Fruit fly (Drosophila melanogaster) whole organism, embryonic: Measurements from ENCODE around the gene Secp43.
A peak's percentile ranks its signal among the peaks of the same experiment; 100 is the strongest.

ENCODE experiments used
- Awh ChIP-seq: fragments of 200-800 bp; sonication (Bioruptor generic); IDR thresholded peaks from 2 replicates; pipeline ENCODE4, ENCODE4 v1.3.6; 2022; ENCODE audit warnings: missing biosample characterization, missing genetic modification characterization
- CG10267 ChIP-seq: fragments of 200-800 bp; sonication (Bioruptor generic); optimal IDR thresholded peaks from 2 replicates; lab custom pipeline; 2018; ENCODE audit warnings: missing biosample characterization, mild to moderate bottlenecking, missing genetic modification characterization, moderate library complexity
- CG10654 ChIP-seq: fragments of 200-800 bp; sonication (Bioruptor generic); optimal IDR thresholded peaks from 2 replicates; lab custom pipeline; 2016; ENCODE audit warnings: missing biosample characterization, missing genetic modification characterization
- CG12299 ChIP-seq: fragments of 200-800 bp; sonication (Bioruptor generic); optimal IDR thresholded peaks from 2 replicates; lab custom pipeline; 2018; ENCODE audit warnings: missing biosample characterization, mild to moderate bottlenecking, missing genetic modification characterization
- CG12769 ChIP-seq: fragments of 200-800 bp; sonication (Bioruptor generic); optimal IDR thresholded peaks from 2 replicates; lab custom pipeline; 2019; ENCODE audit warnings: missing biosample characterization, mild to moderate bottlenecking, missing genetic modification characterization, moderate library complexity
- CG13624 ChIP-seq: fragments of 200-800 bp; sonication (Bioruptor generic); optimal IDR thresholded peaks from 2 replicates; lab custom pipeline; 2016; ENCODE audit warnings: missing biosample characterization, missing genetic modification characterization
- CG13894 ChIP-seq: fragments of 200-800 bp; sonication (Bioruptor generic); optimal IDR thresholded peaks from 3 replicates; lab custom pipeline; 2018; ENCODE audit warnings: missing biosample characterization, mild to moderate bottlenecking, missing genetic modification characterization, moderate library complexity
- CG14014 ChIP-seq: fragments of 200-800 bp; sonication (Bioruptor generic); IDR thresholded peaks from 2 replicates; pipeline ENCODE4 v1.3.6; 2022; ENCODE audit warnings: missing biosample characterization, missing genetic modification characterization
- CG15479 ChIP-seq: fragments of 200-800 bp; sonication (Bioruptor generic); optimal IDR thresholded peaks from 3 replicates; lab custom pipeline; 2019; ENCODE audit warnings: missing biosample characterization, mild to moderate bottlenecking, missing genetic modification characterization, moderate library complexity
- CG16779 ChIP-seq: fragments of 200-800 bp; sonication (Bioruptor generic); IDR thresholded peaks from 2 replicates; pipeline ENCODE4 v1.3.6; 2022; ENCODE audit warnings: missing biosample characterization, missing genetic modification characterization
- CG18619 ChIP-seq: fragments of 200-800 bp; sonication (Bioruptor generic); optimal IDR thresholded peaks from 3 replicates; lab custom pipeline; 2017; ENCODE audit warnings: missing biosample characterization, mild to moderate bottlenecking, missing genetic modification characterization
- CG2678 ChIP-seq: fragments of 200-800 bp; sonication (Bioruptor generic); optimal IDR thresholded peaks from 3 replicates; lab custom pipeline; 2019; ENCODE audit warnings: missing biosample characterization, mild to moderate bottlenecking, missing genetic modification characterization, moderate library complexity
- CG3065 ChIP-seq: fragments of 200-800 bp; sonication (Bioruptor generic); optimal IDR thresholded peaks from 2 replicates; lab custom pipeline; 2016; ENCODE audit warnings: missing biosample characterization, missing genetic modification characterization
- CG31441 ChIP-seq: fragments of 200-800 bp; sonication (Bioruptor generic); IDR thresholded peaks from 2 replicates; pipeline ENCODE4 v1.3.6; 2022; ENCODE audit warnings: missing biosample characterization, missing genetic modification characterization
- CG32767 ChIP-seq: fragments of 200-800 bp; sonication (Bioruptor generic); IDR thresholded peaks from 2 replicates; pipeline ENCODE4 v1.3.6; 2022; ENCODE audit warnings: missing biosample characterization, missing genetic modification characterization
- CG4854 ChIP-seq: fragments of 200-800 bp; sonication (Bioruptor generic); optimal IDR thresholded peaks from 2 replicates; lab custom pipeline; 2016; ENCODE audit warnings: missing biosample characterization, missing genetic modification characterization, inconsistent platforms
- CG6272 ChIP-seq: fragments of 200-800 bp; sonication (Bioruptor generic); IDR thresholded peaks from 2 replicates; pipeline ENCODE4 v1.3.6; 2022; ENCODE audit warnings: missing biosample characterization, missing genetic modification characterization
- CG6689 ChIP-seq: fragments of 200-800 bp; sonication (Bioruptor generic); IDR thresholded peaks from 2 replicates; pipeline ENCODE4 v1.3.6; 2022; ENCODE audit warnings: missing biosample characterization, missing genetic modification characterization
- CG9876 ChIP-seq: fragments of 200-800 bp; sonication (Bioruptor generic); optimal IDR thresholded peaks from 2 replicates; lab custom pipeline; 2016; ENCODE audit warnings: missing biosample characterization, missing genetic modification characterization
- D19B ChIP-seq: fragments of 200-800 bp; sonication (Bioruptor generic); optimal IDR thresholded peaks from 2 replicates; lab custom pipeline; 2017; ENCODE audit warnings: missing biosample characterization, mild to moderate bottlenecking, missing genetic modification characterization
- Drgx ChIP-seq: fragments of 200-800 bp; sonication (Bioruptor generic); IDR thresholded peaks from 2 replicates; pipeline ENCODE4 v1.3.6; 2022; ENCODE audit warnings: missing biosample characterization, missing genetic modification characterization
- HLH54F ChIP-seq: fragments of 200-800 bp; sonication (Bioruptor generic); optimal IDR thresholded peaks from 3 replicates; lab custom pipeline; 2016; ENCODE audit warnings: missing biosample characterization, missing genetic modification characterization
- Hand ChIP-seq: fragments of 200-800 bp; sonication (Bioruptor generic); optimal IDR thresholded peaks from 2 replicates; lab custom pipeline; 2017; ENCODE audit warnings: mild to moderate bottlenecking, missing biosample characterization, missing genetic modification reagents, missing genetic modification characterization
- HmgZ ChIP-seq: fragments of 200-800 bp; sonication (Bioruptor generic); optimal IDR thresholded peaks from 2 replicates; lab custom pipeline; 2018; ENCODE audit warnings: missing biosample characterization, mild to moderate bottlenecking, missing genetic modification characterization
- Hsf ChIP-seq: fragments of 200-800 bp; sonication (Bioruptor generic); optimal IDR thresholded peaks from 3 replicates; lab custom pipeline; 2016; ENCODE audit warnings: missing biosample characterization, missing genetic modification characterization
- Med ChIP-seq: fragments of 200-800 bp; sonication (Bioruptor generic); peaks from one replicate; lab custom pipeline; 2016; ENCODE audit warnings: missing biosample characterization, missing genetic modification characterization, mild to moderate bottlenecking, inconsistent platforms, moderate library complexity
- Meics ChIP-seq: fragments of 200-800 bp; sonication (Bioruptor generic); optimal IDR thresholded peaks from 2 replicates; lab custom pipeline; 2017; ENCODE audit warnings: missing biosample characterization, mild to moderate bottlenecking, missing genetic modification characterization
- Oli ChIP-seq: fragments of 200-800 bp; sonication (Bioruptor generic); optimal IDR thresholded peaks from 2 replicates; lab custom pipeline; 2018; ENCODE audit warnings: missing biosample characterization, mild to moderate bottlenecking, missing genetic modification characterization, moderate library complexity
- Tbp ChIP-seq: fragments of >200 bp; optimal IDR thresholded peaks from 2 replicates; lab custom pipeline; 2018; ENCODE audit warnings: missing biosample characterization, missing genetic modification characterization
- aop ChIP-seq: fragments of 200-800 bp; sonication (Bioruptor generic); IDR thresholded peaks from 2 replicates; pipeline ENCODE4 v1.3.6; 2022; ENCODE audit warnings: missing biosample characterization, missing genetic modification characterization
- chif ChIP-seq, 2 experiments: fragments of 200-800 bp; sonication (Bioruptor generic); optimal IDR thresholded peaks; 3 replicates each; lab custom pipeline; 2016; ENCODE audit warnings: missing biosample characterization in 2 of 2, missing genetic modification characterization in 2 of 2
- cwo ChIP-seq: fragments of 200-800 bp; sonication (Bioruptor generic); optimal IDR thresholded peaks from 3 replicates; lab custom pipeline; 2017; ENCODE audit warnings: missing biosample characterization, missing genetic modification characterization, mild to moderate bottlenecking, moderate library complexity, missing genetic modification reagents
- fd3F ChIP-seq: fragments of 200-800 bp; sonication (Bioruptor generic); optimal IDR thresholded peaks from 2 replicates; lab custom pipeline; 2018; ENCODE audit warnings: missing biosample characterization, mild to moderate bottlenecking, missing genetic modification characterization, moderate library complexity
- fd96Cb ChIP-seq: fragments of 200-800 bp; sonication (Bioruptor generic); optimal IDR thresholded peaks from 2 replicates; lab custom pipeline; 2018; ENCODE audit warnings: missing biosample characterization, mild to moderate bottlenecking, missing genetic modification characterization, moderate library complexity
- gcm2 ChIP-seq: fragments of 200-800 bp; sonication (Bioruptor generic); optimal IDR thresholded peaks from 2 replicates; lab custom pipeline; 2016; ENCODE audit warnings: missing biosample characterization, missing genetic modification characterization
- gem ChIP-seq: fragments of 200-800 bp; sonication (Bioruptor generic); optimal IDR thresholded peaks from 2 replicates; lab custom pipeline; 2019; ENCODE audit warnings: missing biosample characterization, mild to moderate bottlenecking, missing genetic modification characterization, moderate library complexity
- ind ChIP-seq: fragments of 200-800 bp; sonication (Bioruptor generic); optimal IDR thresholded peaks from 3 replicates; lab custom pipeline; 2016; ENCODE audit warnings: missing biosample characterization, missing genetic modification characterization
- jumu ChIP-seq: fragments of 200-800 bp; sonication (Bioruptor generic); optimal IDR thresholded peaks from 3 replicates; lab custom pipeline; 2016; ENCODE audit warnings: missing biosample characterization, missing genetic modification characterization
- lab ChIP-seq: fragments of 200-800 bp; sonication (Bioruptor generic); optimal IDR thresholded peaks from 3 replicates; lab custom pipeline; 2017; ENCODE audit warnings: missing biosample characterization, missing genetic modification characterization, mild to moderate bottlenecking, moderate library complexity, missing genetic modification reagents
- nom ChIP-seq: fragments of 200-800 bp; sonication (Bioruptor generic); optimal IDR thresholded peaks from 2 replicates; lab custom pipeline; 2017; ENCODE audit warnings: missing biosample characterization, missing genetic modification characterization, mild to moderate bottlenecking, moderate library complexity, missing genetic modification reagents
- oc ChIP-seq: fragments of 200-800 bp; sonication (Bioruptor generic); optimal IDR thresholded peaks from 2 replicates; lab custom pipeline; 2018; ENCODE audit warnings: missing biosample characterization, mild to moderate bottlenecking, missing genetic modification characterization, moderate library complexity
- otp ChIP-seq: fragments of 200-800 bp; sonication (Bioruptor generic); IDR thresholded peaks from 3 replicates; pipeline ENCODE4, ENCODE4 v1.3.6; 2022; ENCODE audit warnings: missing biosample characterization, missing genetic modification characterization
- rib ChIP-seq: fragments of 200-800 bp; sonication (Bioruptor generic); IDR thresholded peaks from 2 replicates; pipeline ENCODE4 v1.3.6; 2022; ENCODE audit warnings: missing biosample characterization, missing genetic modification characterization
- run ChIP-seq: fragments of 200-800 bp; sonication (Bioruptor generic); optimal IDR thresholded peaks from 3 replicates; lab custom pipeline; 2018; ENCODE audit warnings: missing biosample characterization, mild to moderate bottlenecking, missing genetic modification characterization
- scrt ChIP-seq: fragments of 200-800 bp; sonication (Bioruptor generic); optimal IDR thresholded peaks from 2 replicates; lab custom pipeline; 2018; ENCODE audit warnings: missing biosample characterization, mild to moderate bottlenecking, missing genetic modification characterization, moderate library complexity
- sisA ChIP-seq: fragments of 200-800 bp; sonication (Bioruptor generic); IDR thresholded peaks from 2 replicates; pipeline ENCODE4 v1.3.6; 2022; ENCODE audit warnings: missing biosample characterization, missing genetic modification characterization
- vvl ChIP-seq: fragments of 200-800 bp; sonication (Bioruptor generic); IDR thresholded peaks from 2 replicates; pipeline ENCODE4 v1.3.6; 2022; ENCODE audit warnings: missing biosample characterization, missing genetic modification characterization
- zfh2 ChIP-seq: fragments of 200-800 bp; sonication (Bioruptor generic); optimal IDR thresholded peaks from 2 replicates; lab custom pipeline; 2016; ENCODE audit warnings: missing biosample characterization, missing genetic modification characterization

Gene Secp43

dm6 chr2L:4440881-4441737 is 13.1 kb downstream of the Secp43 start, which contains the start of gene CG15431 (continued):
- TF ChIP-seq CG4854 (GFP tag; lab: Kevin White, UChicago) (peak; percentile 41), Meics (GFP tag; lab: Kevin White, UChicago) (peak; percentile 77), cwo (GFP tag; lab: Kevin White, UChicago) (peak; percentile 49), sisA (GFP tag; lab: Robert Waterston, UW) (peak; percentile 59), rib (peak; percentile 65), lab (peak; percentile 82), CG6272 (GFP tag; lab: Robert Waterston, UW) (peak; percentile 35; the same call in 1 of the 2 replicates), HmgZ (peak; percentile 24), CG6689 (GFP tag; lab: Robert Waterston, UW) (0 out of 2 replicates have a peak, but pooled peaks have one; percentile 29), Hand (GFP tag; lab: Kevin White, UChicago) (peak; percentile 19), Awh (GFP tag; lab: Robert Waterston, UW) (no peak), D19B (GFP tag; lab: Kevin White, UChicago) (no peak), nom (GFP tag; lab: Kevin White, UChicago) (no peak), CG12769 (no peak), fd96Cb (tag; lab: Kevin White, UChicago) (peak; percentile 25), Oli (peak; percentile 53), Drgx (GFP tag; lab: Robert Waterston, UW) (0 out of 2 replicates have a peak, but pooled peaks have one; percentile 49), CG10654 (GFP tag; lab: Kevin White, UChicago) (peak; percentile 43), CG9876 (no peak), CG31441 (GFP tag; lab: Robert Waterston, UW) (peak; percentile 46; the same call in 1 of the 2 replicates), scrt (GFP tag; lab: Kevin White, UChicago) (peak; percentile 55), CG16779 (GFP tag; lab: Robert Waterston, UW) (0 out of 2 replicates have a peak, but pooled peaks have one; percentile 63), CG32767 (peak; percentile 58), run (tag; lab: Kevin White, UChicago) (peak; percentile 17), CG13624 (peak; percentile 25), vvl (GFP tag; lab: Robert Waterston, UW) (peak; percentile 76), gem (peak; percentile 69), CG10267 (tag; lab: Kevin White, UChicago) (peak; percentile 37), gcm2 (GFP tag; lab: Kevin White, UChicago) (peak; percentile 18), Tbp (GFP tag; lab: Kevin White, UChicago) (no peak), CG18619 (GFP tag; lab: Kevin White, UChicago) (peak; percentile 58), Med (GFP tag; lab: Kevin White, UChicago) (peak; percentile 94), CG13894 (peak; percentile 15), Hsf (GFP tag; lab: Kevin White, UChicago) (peak; percentile 33), CG15479 (GFP tag; lab: Kevin White, UChicago) (no peak), CG2678 (tag; lab: Kevin White, UChicago) (peak; percentile 69), chif (GFP tag; optimal IDR thresholded peaks at IDR 0.05; lab: Kevin White, UChicago) (peak in 1 of 2 experiments; percentile 3), CG14014 (GFP tag; lab: Robert Waterston, UW) (peak; percentile 64; the same call in 1 of the 2 replicates), HLH54F (GFP tag; lab: Kevin White, UChicago) (peak; percentile 46), fd3F (peak; percentile 49), ind (GFP tag; lab: Kevin White, UChicago) (peak; percentile 50), jumu (no peak), zfh2 (GFP tag; lab: Kevin White, UChicago) (peak; percentile 35), aop (no peak), oc (tag; lab: Kevin White, UChicago) (no peak), otp (GFP tag; lab: Robert Waterston, UW) (no peak), CG3065 (GFP tag; lab: Kevin White, UChicago) (no peak), CG12299 (tag; lab: Kevin White, UChicago) (peak; percentile 56)
